Fruit fly (Drosophila melanogaster) whole organism, adult: Measurements from ENCODE around the gene rno.

ENCODE experiments used
- CG33017 ChIP-seq: fragments of 200-800 bp; sonication (Bioruptor generic); optimal IDR thresholded peaks from 2 replicates; lab custom pipeline; 2018; ENCODE audit warnings: missing biosample characterization, mild to moderate bottlenecking, missing genetic modification characterization, moderate library complexity
- CG5204 ChIP-seq: fragments of 200-800 bp; sonication (Bioruptor generic); optimal IDR thresholded peaks from 2 replicates; lab custom pipeline; 2016; ENCODE audit warnings: missing biosample characterization, missing genetic modification characterization
- kay ChIP-seq: fragments of 200-800 bp; sonication (Bioruptor generic); peaks from one replicate; lab custom pipeline; 2016; ENCODE audit warnings: missing biosample characterization, missing genetic modification characterization, borderline replicate concordance

dm6 chr3L:161833-162587, 37.6 kb downstream of the rno start:
- TF ChIP-seq kay (GFP tag; lab: Kevin White, UChicago), result no peak
- TF ChIP-seq CG33017 (tag; lab: Kevin White, UChicago), result no peak
- no peak for TF ChIP-seq CG5204 (GFP tag; lab: Kevin White, UChicago)
